Worm (Caenorhabditis elegans) whole organism, L3 larva: ENCODE data around the gene F59B10.6.

Experiments
- R02D3.7 ChIP-seq: fragments of 150-350 bp; optimal IDR thresholded peaks from 2 replicates; lab custom pipeline; 2014; ENCODE audit warnings: missing biosample characterization, missing genetic modification characterization
- ZK546.5 ChIP-seq: sonication (generic microtip); optimal IDR thresholded peaks from 2 replicates; lab custom pipeline; 2017; ENCODE audit warnings: missing biosample characterization, missing genetic modification characterization
- aly-2 ChIP-seq: fragments of 150-350 bp; optimal IDR thresholded peaks from 2 replicates; lab custom pipeline; 2014; ENCODE audit warnings: missing biosample characterization, missing genetic modification characterization
- ceh-28 ChIP-seq: fragments of 150-350 bp; optimal IDR thresholded peaks from 2 replicates; lab custom pipeline; 2014; ENCODE audit warnings: missing biosample characterization, missing genetic modification reagents, missing genetic modification characterization
- egl-27 ChIP-seq: sonication (generic microtip); optimal IDR thresholded peaks from 4 replicates; lab custom pipeline; 2017; ENCODE audit warnings: missing biosample characterization, missing genetic modification reagents, missing genetic modification characterization
- egl-5 ChIP-seq: fragments of 150-350 bp; optimal IDR thresholded peaks from 2 replicates; lab custom pipeline; 2017; ENCODE audit warnings: missing biosample characterization, missing genetic modification reagents, missing genetic modification characterization, inconsistent platforms
- elt-1 ChIP-seq: fragments of 150-350 bp; optimal IDR thresholded peaks from 2 replicates; lab custom pipeline; 2014; ENCODE audit warnings: missing biosample characterization, missing genetic modification characterization
- elt-2 ChIP-seq: sonication (generic microtip); optimal IDR thresholded peaks from 2 replicates; lab custom pipeline; 2016; ENCODE audit warnings: missing genetic modification reagents, mild to moderate bottlenecking, missing genetic modification characterization, missing compliant biosample characterization
- elt-3 ChIP-seq, 3 experiments: fragments of 150-350 bp in 1 of 3; sonication (generic microtip) in 2 of 3; optimal IDR thresholded peaks; 2 replicates in 2 of 3; 4 replicates in 1 of 3; lab custom pipeline; 2014 to 2017; ENCODE audit warnings: missing biosample characterization in 3 of 3, missing genetic modification characterization in 3 of 3
- fkh-2 ChIP-seq: fragments of 150-350 bp; optimal IDR thresholded peaks from 2 replicates; lab custom pipeline; 2014; ENCODE audit warnings: missing biosample characterization, missing genetic modification reagents, missing genetic modification characterization
- fos-1 ChIP-seq: fragments of 150-350 bp; optimal IDR thresholded peaks from 2 replicates; lab custom pipeline; 2014; ENCODE audit warnings: missing biosample characterization, missing genetic modification characterization
- hmg-11 ChIP-seq: sonication (generic microtip); optimal IDR thresholded peaks from 2 replicates; lab custom pipeline; 2016; ENCODE audit warnings: missing genetic modification characterization, missing compliant biosample characterization
- lin-39 ChIP-seq: fragments of 150-350 bp; optimal IDR thresholded peaks from 2 replicates; lab custom pipeline; 2018; ENCODE audit warnings: missing biosample characterization, missing genetic modification reagents, missing genetic modification characterization
- nhr-12 ChIP-seq: fragments of 150-350 bp; optimal IDR thresholded peaks from 2 replicates; lab custom pipeline; 2014; ENCODE audit warnings: missing biosample characterization, missing genetic modification characterization
- nhr-23 ChIP-seq: fragments of 150-350 bp; optimal IDR thresholded peaks from 2 replicates; lab custom pipeline; 2014; ENCODE audit warnings: missing biosample characterization, missing genetic modification reagents, missing genetic modification characterization
- nhr-237 ChIP-seq: fragments of 150-350 bp; optimal IDR thresholded peaks from 2 replicates; lab custom pipeline; 2014; ENCODE audit warnings: missing biosample characterization, missing genetic modification characterization
- nhr-25 ChIP-seq: sonication (generic microtip); optimal IDR thresholded peaks from 2 replicates; lab custom pipeline; 2017; ENCODE audit warnings: missing biosample characterization, missing genetic modification characterization
- nhr-28 ChIP-seq: fragments of 150-350 bp; optimal IDR thresholded peaks from 2 replicates; lab custom pipeline; 2014; ENCODE audit warnings: missing biosample characterization, missing genetic modification characterization
- nhr-67 ChIP-seq: fragments of 150-350 bp; optimal IDR thresholded peaks from 2 replicates; lab custom pipeline; 2014; ENCODE audit warnings: missing biosample characterization, missing genetic modification characterization
- nhr-76 ChIP-seq: fragments of 150-350 bp; sonication (generic microtip); optimal IDR thresholded peaks from 5 replicates; lab custom pipeline; 2014; ENCODE audit warnings: missing biosample characterization, missing genetic modification characterization
- nhr-77 ChIP-seq: fragments of 150-350 bp; optimal IDR thresholded peaks from 2 replicates; lab custom pipeline; 2014; ENCODE audit warnings: missing biosample characterization, missing genetic modification characterization
- pqm-1 ChIP-seq: fragments of 150-350 bp; optimal IDR thresholded peaks from 2 replicates; lab custom pipeline; 2017; ENCODE audit warnings: missing biosample characterization, missing genetic modification characterization, inconsistent platforms
- skn-1 ChIP-seq: fragments of 150-350 bp; optimal IDR thresholded peaks from 2 replicates; lab custom pipeline; 2014; ENCODE audit warnings: missing biosample characterization, missing genetic modification characterization
- unc-39 ChIP-seq: sonication (generic microtip); optimal IDR thresholded peaks from 4 replicates; lab custom pipeline; 2017; ENCODE audit warnings: missing biosample characterization, missing genetic modification characterization
- unc-62 ChIP-seq: fragments of 150-350 bp; sonication (generic microtip); optimal IDR thresholded peaks from 4 replicates; lab custom pipeline; 2014; ENCODE audit warnings: missing biosample characterization, missing genetic modification reagents, missing genetic modification characterization
- ztf-11 ChIP-seq: fragments of 150-350 bp; optimal IDR thresholded peaks from 2 replicates; lab custom pipeline; 2014; ENCODE audit warnings: missing biosample characterization, missing genetic modification characterization
- ztf-4 ChIP-seq: fragments of 150-350 bp; optimal IDR thresholded peaks from 2 replicates; lab custom pipeline; 2014; ENCODE audit warnings: missing biosample characterization, missing genetic modification characterization

F59B10.6 gene

ce11 chrII:10525134-10525533, 860 bp upstream of the F59B10.6 start:
- TF ChIP-seq nhr-25 (tag; lab: Kevin White, UChicago) (peak; percentile 28), nhr-23 (tag; lab: Kevin White, UChicago) (peak; percentile 4), aly-2 (no peak)

DNA sequence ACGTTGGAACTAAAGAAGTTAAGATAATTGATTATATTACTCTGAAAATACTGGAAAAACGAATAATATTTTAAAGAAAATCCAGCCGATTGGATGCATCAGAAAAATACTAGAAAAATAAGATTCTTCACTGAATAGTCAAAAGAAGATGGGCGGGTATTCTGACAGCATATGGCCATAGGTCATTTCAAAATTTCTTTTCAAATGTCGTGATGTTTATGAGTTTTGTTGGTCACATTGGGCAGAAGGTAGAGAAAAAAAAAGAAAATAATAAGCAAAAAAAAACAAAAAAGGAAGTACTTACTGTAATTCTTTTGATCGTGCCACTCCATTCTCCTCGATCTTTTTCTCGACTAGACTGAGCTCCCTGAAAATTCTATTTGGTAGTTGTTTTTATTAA, 691 bp downstream of the F59B10.6 start, which contains the start of gene F59B10.5:
F59B10.5 (minus strand) TSS at position 101 of the 400 bp plus-strand sequence.
- no peak for TF ChIP-seq egl-5 (tag; lab: Kevin White, UChicago)
- no peak for TF ChIP-seq elt-2 (tag; lab: Kevin White, UChicago)

ce11 chrII:10523031-10523430, 1.2 kb downstream of the F59B10.6 start:
- TF ChIP-seq ztf-4 (tag; lab: Kevin White, UChicago) (no peak), nhr-67 (tag; lab: Kevin White, UChicago) (no peak), nhr-23 (tag; lab: Kevin White, UChicago) (peak; percentile 55)

- TF ChIP-seq nhr-67 (tag; lab: Kevin White, UChicago) (no peak), hmg-11 (no peak), nhr-28 (tag; lab: Kevin White, UChicago) (no peak), nhr-237 (tag; lab: Kevin White, UChicago) (no peak), R02D3.7 (tag; lab: Kevin White, UChicago) (no peak), nhr-23 (tag; lab: Kevin White, UChicago) (no peak), nhr-76 (tag; lab: Kevin White, UChicago) (no peak)
Observed at ce11 chrII:10519863-10520262, 4.4 kb downstream of the F59B10.6 start.

DNA sequence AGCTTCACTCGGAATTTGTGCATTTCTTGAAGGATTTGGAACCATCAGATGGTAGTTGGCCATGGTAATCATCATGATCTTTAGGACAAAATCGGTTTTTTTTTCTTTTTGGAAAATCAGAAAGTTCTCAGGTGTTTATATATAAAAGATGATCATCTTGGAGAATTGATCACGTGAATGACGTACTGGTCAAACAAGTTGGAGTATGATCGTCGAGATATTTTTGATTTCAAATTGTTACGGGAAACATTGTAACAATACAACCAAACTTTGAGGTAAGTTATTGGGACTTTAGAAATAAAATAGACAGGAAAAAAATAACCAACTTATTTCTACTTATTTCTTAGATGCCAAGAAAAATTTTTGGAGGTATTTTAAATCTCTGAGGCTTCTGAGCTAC, 5.3 kb downstream of the F59B10.6 start, which contains the start of gene F59B10.4:
F59B10.4 (minus strand) TSS at position 101 of the 400 bp plus-strand sequence.
- TF ChIP-seq elt-3 (tag; optimal IDR thresholded peaks at IDR 0.05; lab: Kevin White, UChicago) (no peak), nhr-12 (tag; lab: Kevin White, UChicago) (no peak), ztf-4 (tag; lab: Kevin White, UChicago) (no peak), pqm-1 (tag; lab: Kevin White, UChicago) (no peak), nhr-77 (tag; lab: Kevin White, UChicago) (no peak), nhr-28 (tag; lab: Kevin White, UChicago) (no peak), unc-62 (GFP tag; lab: Kevin White, UChicago) (no peak), nhr-76 (tag; lab: Kevin White, UChicago) (no peak), aly-2 (no peak), elt-1 (tag; lab: Kevin White, UChicago) (no peak), nhr-237 (tag; lab: Kevin White, UChicago) (no peak), ZK546.5 (tag; lab: Kevin White, UChicago) (no peak), R02D3.7 (tag; lab: Kevin White, UChicago) (no peak), unc-39 (tag; lab: Kevin White, UChicago) (no peak), egl-27 (tag; lab: Kevin White, UChicago) (no peak), lin-39 (tag; lab: Kevin White, UChicago) (no peak), fos-1 (tag; lab: Kevin White, UChicago) (no peak), skn-1 (tag; lab: Kevin White, UChicago) (no peak), nhr-25 (tag; lab: Kevin White, UChicago) (no peak)

- TF ChIP-seq nhr-23 (tag; lab: Kevin White, UChicago) (peak; percentile 40), elt-1 (tag; lab: Kevin White, UChicago) (no peak), fkh-2 (tag; lab: Kevin White, UChicago) (no peak), nhr-12 (tag; lab: Kevin White, UChicago) (no peak), hmg-11 (no peak), ztf-11 (tag; lab: Kevin White, UChicago) (no peak)
- TF ChIP-seq, all 47 proteins: peak for 1
Observed at ce11 chrII:10516375-10516774, 7.9 kb downstream of the F59B10.6 start.

- no peak for TF ChIP-seq nhr-237 (tag; lab: Kevin White, UChicago)
- peak; percentile 54 for TF ChIP-seq nhr-23 (tag; lab: Kevin White, UChicago)
- TF ChIP-seq ceh-28, result peak; percentile 2
Observed at ce11 chrII:10515422-10515821, 8.9 kb downstream of the F59B10.6 start.
